Worm (Caenorhabditis elegans): Measurements from ENCODE around the gene best-14.

ce11 chrV:10562817-10563216, 5.0 kb downstream of the best-14 start:
- TF ChIP-seq W03F9.2 (tag; optimal IDR thresholded peaks at IDR 0.05) (no peak), dao-5 (tag; optimal IDR thresholded peaks at IDR 0.05) (no peak)

All from whole organism, L4/young adult.